Worm (Caenorhabditis elegans): Measurements from ENCODE around the gene Y41C4A.9.

Gene Y41C4A.9

ce11 chrIII:11696273-11696672 is 22.2 kb downstream of the Y41C4A.9 start, which contains the start of gene Y41C4A.6:
TSS of gene Y41C4A.6 (plus strand) at chrIII:11696573.
- TF ChIP-seq F52B5.7 (tag; optimal IDR thresholded peaks at IDR 0.05): no peak

- TF ChIP-seq attf-6 (GFP tag; IDR thresholded peaks at IDR 0.05) (0 out of 2 replicates have a peak, but pooled peaks have one; percentile 18), ceh-91 (GFP tag; IDR thresholded peaks at IDR 0.05) (no peak)
Measured at ce11 chrIII:11694975-11695374, 23.5 kb downstream of the Y41C4A.9 start, which contains the start of gene Y41C4A.22. TSS of gene Y41C4A.22 (plus strand) at chrIII:11695275.

- TF ChIP-seq hsf-1 (GFP tag; IDR thresholded peaks at IDR 0.05) (0 out of 2 replicates have a peak, but pooled peaks have one; percentile 19), mes-4 (tag; optimal IDR thresholded peaks at IDR 0.05) (no peak), him-1 (tag; optimal IDR thresholded peaks at IDR 0.05) (no peak), repo-1 (tag; optimal IDR thresholded peaks at IDR 0.05) (peak; percentile 51), ztf-26 (tag; optimal IDR thresholded peaks at IDR 0.05) (peak; percentile 52), pbrm-1 (GFP tag; IDR thresholded peaks at IDR 0.05) (peak; percentile 46; the same call in 1 of the 2 replicates), B0336.3 (GFP tag; IDR thresholded peaks at IDR 0.05) (peak; percentile 65; the same call in 1 of the 2 replicates), gei-17 (GFP tag; optimal IDR thresholded peaks at IDR 0.05) (peak; percentile 60), F57C9.4 (tag; optimal IDR thresholded peaks at IDR 0.05) (peak; percentile 16), nfyb-1 (GFP tag; IDR thresholded peaks at IDR 0.05) (peak; percentile 76), lin-35 (GFP tag; optimal IDR thresholded peaks at IDR 0.05) (peak in 1 of 3 experiments; percentile 44), cebp-1 (GFP tag; IDR thresholded peaks at IDR 0.05) (no peak), cebp-1 (tag; optimal IDR thresholded peaks at IDR 0.05) (peak; percentile 23), nfya-2 (GFP tag; IDR thresholded peaks at IDR 0.05) (0 out of 2 replicates have a peak, but pooled peaks have one; percentile 72), mcd-1 (GFP tag; IDR thresholded peaks at IDR 0.05) (0 out of 2 replicates have a peak, but pooled peaks have one; percentile 25), zfh-2 (GFP tag; conservative IDR thresholded peaks at IDR 0.05) (no peak), hmg-20 (GFP tag; IDR thresholded peaks at IDR 0.05) (0 out of 2 replicates have a peak, but pooled peaks have one; percentile 21), K11D2.4 (GFP tag; IDR thresholded peaks at IDR 0.05) (peak; percentile 45; the same call in 1 of the 2 replicates), lin-26 (GFP tag; IDR thresholded peaks at IDR 0.05) (0 out of 2 replicates have a peak, but pooled peaks have one; percentile 56), B0261.1 (tag; optimal IDR thresholded peaks at IDR 0.05) (no peak), hmg-1.2 (GFP tag; IDR thresholded peaks at IDR 0.05) (no peak), mel-28 (tag; optimal IDR thresholded peaks at IDR 0.05; ENCODE audit: borderline replicate concordance) (peak; percentile 27), dpff-1 (tag; optimal IDR thresholded peaks at IDR 0.05) (peak; percentile 80), zim-3 (tag; optimal IDR thresholded peaks at IDR 0.05) (peak; percentile 51), F52B5.7 (tag; optimal IDR thresholded peaks at IDR 0.05) (peak; percentile 56), let-526 (GFP tag; IDR thresholded peaks at IDR 0.05) (peak; percentile 58; the same call in 1 of the 2 replicates), dox-1 (GFP tag; IDR thresholded peaks at IDR 0.05) (no peak; the same call in 1 of the 2 replicates), ZK185.1 (tag; optimal IDR thresholded peaks at IDR 0.05; ENCODE audit: poor library complexity, severe bottlenecking) (peak; percentile 65), egrh-3 (GFP tag; IDR thresholded peaks at IDR 0.05) (no peak), lag-1 (GFP tag; IDR thresholded peaks at IDR 0.05) (no peak)
Measured at ce11 chrIII:11694506-11694947, 23.9 kb downstream of the Y41C4A.9 start.

ce11 chrIII:11692380-11692779 is 26.1 kb downstream of the Y41C4A.9 start:
- TF ChIP-seq nfyb-1 (GFP tag; IDR thresholded peaks at IDR 0.05) (peak; percentile 45; the same call in 1 of the 2 replicates), atf-7 (tag; optimal IDR thresholded peaks at IDR 0.05) (peak; percentile 40), somi-1 (GFP tag; optimal IDR thresholded peaks at IDR 0.05) (peak; percentile 12), nhr-80 (tag; optimal IDR thresholded peaks at IDR 0.05) (no peak), F52B5.7 (tag; optimal IDR thresholded peaks at IDR 0.05) (peak; percentile 30), athp-1 (tag; optimal IDR thresholded peaks at IDR 0.05) (peak; percentile 1), cebp-1 (GFP tag; IDR thresholded peaks at IDR 0.05) (no peak), cebp-1 (tag; optimal IDR thresholded peaks at IDR 0.05) (peak; percentile 10), B0336.3 (GFP tag; IDR thresholded peaks at IDR 0.05) (peak; percentile 22; the same call in 1 of the 2 replicates), zfh-2 (GFP tag; conservative IDR thresholded peaks at IDR 0.05) (peak; percentile 46; the same call in 1 of the 2 replicates), zim-3 (tag; optimal IDR thresholded peaks at IDR 0.05) (peak; percentile 25), Y79H2A.3 (GFP tag; conservative IDR thresholded peaks at IDR 0.05) (no peak), chd-7 (tag; optimal IDR thresholded peaks at IDR 0.05) (peak; percentile 50), aptf-3 (GFP tag; IDR thresholded peaks at IDR 0.05) (no peak)

Data from whole organism, young adult.